Worm (Caenorhabditis elegans) whole organism, L4/young adult: ENCODE measurements around the gene F49E11.7.

Experiments
- W03F9.2 ChIP-seq: fragments of 150-350 bp; optimal IDR thresholded peaks from 2 replicates; lab custom pipeline; 2014; ENCODE audit warnings: missing biosample characterization, missing genetic modification characterization
- dao-5 ChIP-seq: sonication (generic microtip); optimal IDR thresholded peaks from 2 replicates; lab custom pipeline; 2016; ENCODE audit warnings: missing genotype, missing genetic modification characterization, moderate library complexity, missing compliant biosample characterization

- TF ChIP-seq W03F9.2 (no peak), dao-5 (tag; lab: Kevin White, UChicago) (no peak)
Measured at ce11 chrIV:13086705-13087104, 34.0 kb downstream of the F49E11.7 start, which contains the start of gene spin-2.
